Worm (Caenorhabditis elegans) whole organism, mixed stage, embryonic: Measurements from ENCODE around the gene tag-273.

Source experiments
- M03D4.4 ChIP-seq: sonication (generic microtip); optimal IDR thresholded peaks from 2 replicates; lab custom pipeline; 2017; ENCODE audit warnings: mild to moderate bottlenecking, missing genetic modification characterization, missing compliant biosample characterization
- bed-3 ChIP-seq: fragments of 200-800 bp; sonication (Bioruptor generic); optimal IDR thresholded peaks from 3 replicates; lab custom pipeline; 2018; ENCODE audit warnings: mild to moderate bottlenecking, missing genetic modification characterization, moderate library complexity, missing compliant biosample characterization
- blmp-1 ChIP-seq: fragments of 150-350 bp; optimal IDR thresholded peaks from 2 replicates; lab custom pipeline; 2014; ENCODE audit warnings: missing biosample characterization, missing genetic modification characterization
- ceh-39 ChIP-seq: fragments of 150-350 bp; optimal IDR thresholded peaks from 2 replicates; lab custom pipeline; 2014; ENCODE audit warnings: missing biosample characterization, missing genetic modification characterization
- ceh-43 ChIP-seq: fragments of 200-800 bp; sonication (Bioruptor generic); optimal IDR thresholded peaks from 2 replicates; lab custom pipeline; 2018; ENCODE audit warnings: mild to moderate bottlenecking, missing genetic modification characterization, moderate library complexity, missing compliant biosample characterization
- ceh-83 ChIP-seq: fragments of 200-800 bp; sonication (Bioruptor generic); optimal IDR thresholded peaks from 2 replicates; lab custom pipeline; 2018; ENCODE audit warnings: mild to moderate bottlenecking, missing genetic modification characterization, missing compliant biosample characterization
- ces-1 ChIP-seq: fragments of 150-350 bp; optimal IDR thresholded peaks from 2 replicates; lab custom pipeline; 2014; ENCODE audit warnings: missing biosample characterization, missing genetic modification reagents, missing genetic modification characterization
- cnd-1 ChIP-seq: fragments of 200-800 bp; sonication (Bioruptor generic); optimal IDR thresholded peaks from 2 replicates; lab custom pipeline; 2018; ENCODE audit warnings: mild to moderate bottlenecking, missing genetic modification characterization, missing compliant biosample characterization
- drap-1 ChIP-seq: fragments of 200-800 bp; sonication (Bioruptor generic); optimal IDR thresholded peaks from 3 replicates; lab custom pipeline; 2018; ENCODE audit warnings: mild to moderate bottlenecking, missing genetic modification characterization, missing compliant biosample characterization
- elt-1 ChIP-seq: sonication (generic microtip); optimal IDR thresholded peaks from 2 replicates; lab custom pipeline; 2017; ENCODE audit warnings: missing genetic modification characterization, mild to moderate bottlenecking, missing compliant biosample characterization, antibody characterized with exemption, moderate library complexity, borderline replicate concordance; ENCODE audit not compliant: insufficient read depth
- elt-3 ChIP-seq: fragments of 150-350 bp; optimal IDR thresholded peaks from 2 replicates; lab custom pipeline; 2014; ENCODE audit warnings: missing biosample characterization, missing genetic modification characterization
- flh-1 ChIP-seq: fragments of 200-800 bp; sonication (Bioruptor generic); optimal IDR thresholded peaks from 2 replicates; lab custom pipeline; 2018; ENCODE audit warnings: mild to moderate bottlenecking, missing genetic modification characterization, moderate library complexity, missing compliant biosample characterization
- ham-2 ChIP-seq: fragments of 200-800 bp; sonication (Bioruptor generic); optimal IDR thresholded peaks from 2 replicates; lab custom pipeline; 2018; ENCODE audit warnings: mild to moderate bottlenecking, missing genetic modification characterization, missing compliant biosample characterization
- hlh-1 ChIP-seq: fragments of 150-350 bp; optimal IDR thresholded peaks from 2 replicates; lab custom pipeline; 2014; ENCODE audit warnings: missing biosample characterization, missing genetic modification reagents, missing genetic modification characterization
- lin-13 ChIP-seq: fragments of 150-350 bp; optimal IDR thresholded peaks from 2 replicates; lab custom pipeline; 2014; ENCODE audit warnings: missing biosample characterization, missing genetic modification characterization
- lin-32 ChIP-seq: fragments of 200-800 bp; sonication (Bioruptor generic); optimal IDR thresholded peaks from 2 replicates; lab custom pipeline; 2018; ENCODE audit warnings: mild to moderate bottlenecking, missing genetic modification characterization, missing compliant biosample characterization
- lsy-2 ChIP-seq: fragments of 150-350 bp; optimal IDR thresholded peaks from 2 replicates; lab custom pipeline; 2014; ENCODE audit warnings: missing biosample characterization, missing genetic modification characterization
- mab-5 ChIP-seq: fragments of 150-350 bp; optimal IDR thresholded peaks from 2 replicates; lab custom pipeline; 2014; ENCODE audit warnings: missing biosample characterization, missing genetic modification characterization
- mep-1 ChIP-seq: fragments of 150-350 bp; optimal IDR thresholded peaks from 2 replicates; lab custom pipeline; 2017; ENCODE audit warnings: missing biosample characterization, missing genetic modification reagents, missing genetic modification characterization, inconsistent platforms
- mls-2 ChIP-seq: sonication (generic microtip); optimal IDR thresholded peaks from 2 replicates; lab custom pipeline; 2016; ENCODE audit warnings: mild to moderate bottlenecking, missing genetic modification characterization, moderate library complexity, missing compliant biosample characterization
- nhr-12 ChIP-seq: fragments of 150-350 bp; optimal IDR thresholded peaks from 2 replicates; lab custom pipeline; 2014; ENCODE audit warnings: missing biosample characterization, missing genetic modification characterization
- nhr-2 ChIP-seq: fragments of 150-350 bp; optimal IDR thresholded peaks from 2 replicates; lab custom pipeline; 2014; ENCODE audit warnings: missing biosample characterization, missing genetic modification characterization
- nhr-237 ChIP-seq: fragments of 150-350 bp; optimal IDR thresholded peaks from 2 replicates; lab custom pipeline; 2014; ENCODE audit warnings: missing biosample characterization, missing genetic modification characterization
- nhr-28 ChIP-seq: fragments of 150-350 bp; optimal IDR thresholded peaks from 2 replicates; lab custom pipeline; 2014; ENCODE audit warnings: missing biosample characterization, missing genetic modification characterization
- nhr-76 ChIP-seq: sonication (generic microtip); optimal IDR thresholded peaks from 2 replicates; lab custom pipeline; 2017; ENCODE audit warnings: missing biosample characterization, missing genetic modification characterization
- pha-4 ChIP-seq: fragments of 150-350 bp; optimal IDR thresholded peaks from 2 replicates; lab custom pipeline; 2018; ENCODE audit warnings: missing biosample characterization, missing genetic modification reagents, missing genetic modification characterization
- sem-2 ChIP-seq: fragments of 200-800 bp; sonication (Bioruptor generic); optimal IDR thresholded peaks from 2 replicates; lab custom pipeline; 2018; ENCODE audit warnings: mild to moderate bottlenecking, missing genetic modification characterization, missing compliant biosample characterization
- snpc-4 ChIP-seq: fragments of 150-350 bp; optimal IDR thresholded peaks from 2 replicates; lab custom pipeline; 2014; ENCODE audit warnings: missing biosample characterization, missing genetic modification characterization
- sptf-1 ChIP-seq: sonication (generic microtip); optimal IDR thresholded peaks from 2 replicates; lab custom pipeline; 2017; ENCODE audit warnings: mild to moderate bottlenecking, missing genetic modification characterization, moderate library complexity, missing compliant biosample characterization
- tbx-8 ChIP-seq: fragments of 200-800 bp; sonication (Bioruptor generic); optimal IDR thresholded peaks from 2 replicates; lab custom pipeline; 2018; ENCODE audit warnings: mild to moderate bottlenecking, missing genetic modification characterization, moderate library complexity, missing compliant biosample characterization
- unc-120 ChIP-seq: sonication (generic microtip); optimal IDR thresholded peaks from 2 replicates; lab custom pipeline; 2017; ENCODE audit warnings: missing genetic modification characterization, missing compliant biosample characterization; ENCODE audit not compliant: poor library complexity, severe bottlenecking
- unc-39 ChIP-seq: fragments of 150-350 bp; optimal IDR thresholded peaks from 2 replicates; lab custom pipeline; 2014; ENCODE audit warnings: missing biosample characterization, missing genetic modification characterization
- unc-62 ChIP-seq: fragments of 150-350 bp; optimal IDR thresholded peaks from 2 replicates; lab custom pipeline; 2014; ENCODE audit warnings: missing biosample characterization, missing genetic modification reagents, missing genetic modification characterization
- zip-8 ChIP-seq: fragments of 150-350 bp; optimal IDR thresholded peaks from 2 replicates; lab custom pipeline; 2014; ENCODE audit warnings: missing biosample characterization, missing genetic modification characterization
- ztf-11 ChIP-seq: fragments of 150-350 bp; optimal IDR thresholded peaks from 2 replicates; lab custom pipeline; 2014; ENCODE audit warnings: missing biosample characterization, missing genetic modification characterization

The tag-273 gene

ce11 chrIV:14466048-14466447 lies 38.9 kb downstream of the tag-273 start:
- no peak for TF ChIP-seq sem-2 (GFP tag; lab: Kevin White, UChicago)
- TF ChIP-seq lin-13 (tag; lab: Kevin White, UChicago) = no peak
- no peak for TF ChIP-seq blmp-1 (tag; lab: Kevin White, UChicago)
- TF ChIP-seq elt-1 (tag; lab: Kevin White, UChicago) = no peak
- no peak for TF ChIP-seq elt-3
- TF ChIP-seq nhr-76 = no peak
- TF ChIP-seq unc-62 (GFP tag; lab: Kevin White, UChicago) = no peak
- TF ChIP-seq unc-120 (tag; lab: Kevin White, UChicago) = no peak
- no peak for TF ChIP-seq nhr-2 (tag; lab: Kevin White, UChicago)
- TF ChIP-seq flh-1 (GFP tag; lab: Kevin White, UChicago) = no peak
- TF ChIP-seq unc-39 (tag; lab: Kevin White, UChicago) = no peak
- TF ChIP-seq lin-32 (GFP tag; lab: Kevin White, UChicago) = no peak

DNA sequence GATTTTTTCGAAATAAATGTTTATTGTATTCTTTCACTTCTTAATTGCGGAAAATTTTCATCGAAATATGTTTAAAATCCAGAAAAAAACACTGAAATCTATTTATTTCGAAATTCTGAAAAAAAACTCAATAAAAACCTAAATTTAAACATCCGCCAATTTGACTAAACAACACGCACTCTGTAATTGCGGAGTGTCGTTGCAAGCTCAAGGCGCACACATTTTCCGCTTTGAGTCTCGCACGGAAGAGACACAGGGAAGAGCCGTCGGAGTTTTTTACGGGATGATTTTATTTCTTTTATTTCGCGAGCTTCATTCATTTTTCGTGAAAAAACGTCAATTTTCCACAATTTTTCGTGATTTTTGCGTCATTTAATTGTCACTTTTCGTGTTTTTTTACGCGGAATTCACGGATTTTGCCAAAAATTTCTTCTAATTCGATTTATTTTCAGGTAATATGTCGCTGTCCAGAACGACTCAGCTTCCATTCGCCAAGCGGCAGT lies 40.9 kb downstream of the tag-273 start, which contains the start of gene dld-1:
dld-1 (plus strand) TSS at position 453 of the 503 bp plus-strand sequence.
- TF ChIP-seq mls-2 (tag; lab: Kevin White, UChicago) (no peak), nhr-2 (tag; lab: Kevin White, UChicago) (peak; percentile 4), elt-1 (tag; lab: Kevin White, UChicago) (no peak), nhr-12 (no peak), elt-3 (peak; percentile 11), zip-8 (tag; lab: Kevin White, UChicago) (no peak), ces-1 (peak; percentile 98), lsy-2 (tag; lab: Kevin White, UChicago) (peak; percentile 92), ceh-43 (GFP tag; lab: Kevin White, UChicago) (no peak), unc-120 (tag; lab: Kevin White, UChicago) (peak; percentile 43), blmp-1 (tag; lab: Kevin White, UChicago) (peak; percentile 20), snpc-4 (tag; lab: Kevin White, UChicago) (no peak), pha-4 (tag; lab: Kevin White, UChicago) (peak; percentile 96), sem-2 (GFP tag; lab: Kevin White, UChicago) (no peak), lin-32 (GFP tag; lab: Kevin White, UChicago) (no peak), unc-62 (GFP tag; lab: Kevin White, UChicago) (peak; percentile 51), ztf-11 (tag; lab: Kevin White, UChicago) (no peak), ceh-83 (GFP tag; lab: Kevin White, UChicago) (no peak), M03D4.4 (tag; lab: Kevin White, UChicago) (peak; percentile 16), flh-1 (GFP tag; lab: Kevin White, UChicago) (no peak), mab-5 (peak; percentile 88), sptf-1 (tag; lab: Kevin White, UChicago) (peak; percentile 63), nhr-237 (tag; lab: Kevin White, UChicago) (peak; percentile 98), cnd-1 (no peak), ham-2 (GFP tag; lab: Kevin White, UChicago) (no peak), mep-1 (tag; lab: Kevin White, UChicago) (peak; percentile 97), tbx-8 (GFP tag; lab: Kevin White, UChicago) (no peak), drap-1 (GFP tag; lab: Kevin White, UChicago) (no peak), ceh-39 (tag; lab: Kevin White, UChicago) (peak; percentile 84), unc-39 (tag; lab: Kevin White, UChicago) (no peak), nhr-28 (tag; lab: Kevin White, UChicago) (no peak), hlh-1 (tag; lab: Kevin White, UChicago) (peak; percentile 78), lin-13 (tag; lab: Kevin White, UChicago) (peak; percentile 91), bed-3 (GFP tag; lab: Kevin White, UChicago) (no peak), nhr-76 (no peak)

DNA sequence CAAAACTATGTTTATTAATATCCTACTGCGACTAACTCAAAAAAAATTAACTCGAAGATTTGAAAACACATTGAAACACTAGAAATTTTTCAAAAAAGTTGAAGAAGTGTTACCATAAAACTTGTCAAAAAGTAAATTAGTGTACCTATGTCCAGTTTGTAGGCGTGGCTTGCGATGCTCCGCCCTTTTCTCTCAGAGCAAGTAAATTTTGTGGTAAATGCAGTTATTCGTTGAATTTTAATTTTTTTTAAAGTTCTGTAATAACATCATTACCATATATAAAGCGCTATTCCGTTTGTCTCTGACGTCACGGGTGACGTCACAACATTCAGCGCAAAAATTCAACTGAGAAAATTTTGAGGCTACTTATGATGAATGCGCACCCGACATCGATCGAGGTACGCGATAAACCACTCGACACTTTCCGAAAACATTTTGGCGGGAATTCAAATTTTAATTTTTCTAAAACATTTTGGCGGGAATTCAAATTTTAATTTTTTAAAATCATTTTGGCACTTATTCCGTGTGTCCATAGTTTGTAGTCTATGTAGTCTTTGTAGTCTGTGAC lies 44.2 kb downstream of the tag-273 start:
- peak; percentile 11 for TF ChIP-seq zip-8 (tag; lab: Kevin White, UChicago)
